Fruit fly (Drosophila melanogaster) whole organism, embryonic: ENCODE results near the gene CG46427.
A peak's percentile ranks its signal among the peaks of the same experiment; 100 is the strongest.

Experiments used
- Blimp-1 ChIP-seq: fragments of 200-800 bp; sonication (Bioruptor generic); optimal IDR thresholded peaks from 3 replicates; lab custom pipeline; 2018; ENCODE audit warnings: missing biosample characterization, missing genetic modification characterization, mild to moderate bottlenecking, moderate library complexity, missing genetic modification reagents
- CG10654 ChIP-seq: fragments of 200-800 bp; sonication (Bioruptor generic); optimal IDR thresholded peaks from 2 replicates; lab custom pipeline; 2016; ENCODE audit warnings: missing biosample characterization, missing genetic modification characterization
- CG12236 ChIP-seq: fragments of 200-800 bp; sonication (Bioruptor generic); optimal IDR thresholded peaks from 2 replicates; lab custom pipeline; 2016; ENCODE audit warnings: missing biosample characterization, missing genetic modification characterization
- CG1233 ChIP-seq: fragments of 200-800 bp; sonication (Bioruptor generic); optimal IDR thresholded peaks from 4 replicates; lab custom pipeline; 2018; ENCODE audit warnings: missing biosample characterization, mild to moderate bottlenecking, missing genetic modification characterization
- CG12391 ChIP-seq: fragments of 200-800 bp; sonication (Bioruptor generic); optimal IDR thresholded peaks from 3 replicates; lab custom pipeline; 2018; ENCODE audit warnings: missing biosample characterization, mild to moderate bottlenecking, missing genetic modification characterization, moderate library complexity
- CG13287 ChIP-seq: fragments of 200-800 bp; sonication (Bioruptor generic); IDR thresholded peaks from 2 replicates; pipeline ENCODE4 v1.3.6; 2022; ENCODE audit warnings: missing biosample characterization, missing genetic modification characterization; ENCODE audit not compliant: partially characterized antibody
- CG14965 ChIP-seq: fragments of 200-800 bp; sonication (Bioruptor generic); optimal IDR thresholded peaks from 2 replicates; lab custom pipeline; 2016; ENCODE audit warnings: missing biosample characterization, missing genetic modification characterization, borderline replicate concordance
- CG15601 ChIP-seq: fragments of 200-800 bp; sonication (Bioruptor generic); optimal IDR thresholded peaks from 3 replicates; lab custom pipeline; 2019; ENCODE audit warnings: missing biosample characterization, mild to moderate bottlenecking, missing genetic modification characterization, moderate library complexity
- CG15696 ChIP-seq: fragments of 200-800 bp; sonication (Bioruptor generic); optimal IDR thresholded peaks from 2 replicates; lab custom pipeline; 2019; ENCODE audit warnings: missing biosample characterization, mild to moderate bottlenecking, missing genetic modification characterization, moderate library complexity
- CG16779 ChIP-seq: fragments of 200-800 bp; sonication (Bioruptor generic); IDR thresholded peaks from 2 replicates; pipeline ENCODE4 v1.3.6; 2022; ENCODE audit warnings: missing biosample characterization, missing genetic modification characterization
- CG17912 ChIP-seq: fragments of 200-800 bp; sonication (Bioruptor generic); optimal IDR thresholded peaks from 2 replicates; lab custom pipeline; 2018; ENCODE audit warnings: missing biosample characterization, mild to moderate bottlenecking, missing genetic modification characterization
- CG2120 ChIP-seq: fragments of 200-800 bp; sonication (Bioruptor generic); optimal IDR thresholded peaks from 3 replicates; lab custom pipeline; 2016; ENCODE audit warnings: missing biosample characterization, missing genetic modification characterization
- CG33213 ChIP-seq: fragments of 200-800 bp; sonication (Bioruptor generic); optimal IDR thresholded peaks from 3 replicates; lab custom pipeline; 2016; ENCODE audit warnings: missing biosample characterization, missing genetic modification characterization
- CG33557 ChIP-seq: fragments of 200-800 bp; sonication (Bioruptor generic); optimal IDR thresholded peaks from 2 replicates; lab custom pipeline; 2019; ENCODE audit warnings: missing biosample characterization, mild to moderate bottlenecking, missing genetic modification characterization, moderate library complexity
- CG3995 ChIP-seq: fragments of 200-800 bp; sonication (Bioruptor generic); optimal IDR thresholded peaks from 3 replicates; lab custom pipeline; 2016; ENCODE audit warnings: missing biosample characterization, missing genetic modification characterization
- CG4854 ChIP-seq: fragments of 200-800 bp; sonication (Bioruptor generic); optimal IDR thresholded peaks from 2 replicates; lab custom pipeline; 2016; ENCODE audit warnings: missing biosample characterization, missing genetic modification characterization, inconsistent platforms
- CG9817 ChIP-seq: fragments of 200-800 bp; sonication (Bioruptor generic); optimal IDR thresholded peaks from 2 replicates; lab custom pipeline; 2018; ENCODE audit warnings: missing biosample characterization, mild to moderate bottlenecking, missing genetic modification characterization, moderate library complexity
- CHES-1-like ChIP-seq: fragments of 200-800 bp; sonication (Bioruptor generic); optimal IDR thresholded peaks from 2 replicates; lab custom pipeline; 2016; ENCODE audit warnings: missing biosample characterization, missing genetic modification characterization
- CkIIα-i1 ChIP-seq: fragments of 200-800 bp; sonication (Bioruptor generic); IDR thresholded peaks from 2 replicates; pipeline ENCODE4 v1.3.6; 2022; ENCODE audit warnings: missing biosample characterization, missing genetic modification characterization
- D19B ChIP-seq: fragments of 200-800 bp; sonication (Bioruptor generic); optimal IDR thresholded peaks from 2 replicates; lab custom pipeline; 2017; ENCODE audit warnings: missing biosample characterization, mild to moderate bottlenecking, missing genetic modification characterization
- Deaf1 ChIP-seq: fragments of 200-800 bp; optimal IDR thresholded peaks from 3 replicates; lab custom pipeline; 2019; ENCODE audit warnings: missing biosample characterization, mild to moderate bottlenecking, missing genetic modification characterization, moderate library complexity
- E2f2 ChIP-seq: fragments of 200-800 bp; sonication (Bioruptor generic); IDR thresholded peaks from 2 replicates; pipeline ENCODE4 v1.3.6; 2022; ENCODE audit warnings: missing biosample characterization, missing genetic modification characterization
- Ets65A ChIP-seq: fragments of 200-800 bp; sonication (Bioruptor generic); peaks from one replicate; lab custom pipeline; 2016; ENCODE audit warnings: missing biosample characterization, missing genetic modification characterization
- Hey ChIP-seq: fragments of 200-800 bp; sonication (Bioruptor generic); optimal IDR thresholded peaks from 3 replicates; lab custom pipeline; 2018; ENCODE audit warnings: missing biosample characterization, mild to moderate bottlenecking, missing genetic modification characterization
- Hr3 ChIP-seq: fragments of 200-800 bp; sonication (Bioruptor generic); optimal IDR thresholded peaks from 3 replicates; lab custom pipeline; 2016; ENCODE audit warnings: missing biosample characterization, missing genetic modification characterization
- Kr ChIP-seq: fragments of 200-800 bp; sonication (Bioruptor generic); optimal IDR thresholded peaks from 2 replicates; lab custom pipeline; 2017; ENCODE audit warnings: missing biosample characterization, mild to moderate bottlenecking, missing genetic modification characterization
- Lpt ChIP-seq: fragments of >200 bp; optimal IDR thresholded peaks from 2 replicates; lab custom pipeline; 2018; ENCODE audit warnings: missing biosample characterization, missing genetic modification characterization
- Myb ChIP-seq: fragments of 200-800 bp; sonication (Bioruptor generic); optimal IDR thresholded peaks from 2 replicates; lab custom pipeline; 2016; ENCODE audit warnings: missing biosample characterization, missing genetic modification characterization
- Oli ChIP-seq: fragments of 200-800 bp; sonication (Bioruptor generic); optimal IDR thresholded peaks from 2 replicates; lab custom pipeline; 2018; ENCODE audit warnings: missing biosample characterization, mild to moderate bottlenecking, missing genetic modification characterization, moderate library complexity
- Opbp ChIP-seq: fragments of 200-800 bp; sonication (Bioruptor generic); IDR thresholded peaks from 3 replicates; pipeline ENCODE4 v1.3.6; 2022; ENCODE audit warnings: missing biosample characterization, missing genetic modification characterization; ENCODE audit not compliant: partially characterized antibody
- Pdp1 ChIP-seq, 2 experiments: fragments of 200-800 bp; sonication (Bioruptor generic); optimal IDR thresholded peaks; 3 replicates each; lab custom pipeline; 2016; ENCODE audit warnings: missing biosample characterization in 2 of 2, missing genetic modification characterization in 2 of 2, mild to moderate bottlenecking in 1 of 2, moderate library complexity in 1 of 2
- Sry-β ChIP-seq: fragments of 200-800 bp; sonication (Bioruptor generic); optimal IDR thresholded peaks from 2 replicates; lab custom pipeline; 2018; ENCODE audit warnings: missing biosample characterization, mild to moderate bottlenecking, missing genetic modification characterization, moderate library complexity
- abd-A ChIP-seq: fragments of 200-800 bp; sonication (Bioruptor generic); optimal IDR thresholded peaks from 3 replicates; lab custom pipeline; 2019; ENCODE audit warnings: missing biosample characterization, mild to moderate bottlenecking, missing genetic modification characterization, moderate library complexity
- dpn ChIP-seq, 2 experiments: fragments of 200-800 bp; sonication (Bioruptor generic); optimal IDR thresholded peaks; 3 replicates each; lab custom pipeline; 2016; ENCODE audit warnings: missing biosample characterization in 2 of 2, missing genetic modification characterization in 2 of 2
- dysf ChIP-seq: fragments of 200-800 bp; sonication (Bioruptor generic); IDR thresholded peaks from 3 replicates; pipeline ENCODE4 v1.3.6; 2022; ENCODE audit warnings: missing biosample characterization, missing genetic modification characterization
- fd102C ChIP-seq: fragments of 200-800 bp; sonication (Bioruptor generic); optimal IDR thresholded peaks from 2 replicates; lab custom pipeline; 2018; ENCODE audit warnings: missing biosample characterization, mild to moderate bottlenecking, missing genetic modification characterization, moderate library complexity
- ftz-f1 ChIP-seq: fragments of 200-800 bp; sonication (Bioruptor generic); optimal IDR thresholded peaks from 2 replicates; lab custom pipeline; 2016; ENCODE audit warnings: missing biosample characterization, missing genetic modification characterization
- fu2 ChIP-seq: fragments of 200-800 bp; sonication (Bioruptor generic); optimal IDR thresholded peaks from 2 replicates; lab custom pipeline; 2016; ENCODE audit warnings: missing biosample characterization, missing genetic modification characterization
- gce ChIP-seq: fragments of 200-800 bp; sonication (Bioruptor generic); IDR thresholded peaks from 3 replicates; pipeline ENCODE4 v1.3.6; 2022; ENCODE audit warnings: missing biosample characterization, missing genetic modification characterization
- jumu ChIP-seq: fragments of 200-800 bp; sonication (Bioruptor generic); optimal IDR thresholded peaks from 3 replicates; lab custom pipeline; 2016; ENCODE audit warnings: missing biosample characterization, missing genetic modification characterization
- mirr ChIP-seq: fragments of 200-800 bp; sonication (Bioruptor generic); optimal IDR thresholded peaks from 3 replicates; lab custom pipeline; 2018; ENCODE audit warnings: missing biosample characterization, mild to moderate bottlenecking, missing genetic modification characterization
- nmo ChIP-seq: fragments of 200-800 bp; sonication (Bioruptor generic); optimal IDR thresholded peaks from 2 replicates; lab custom pipeline; 2018; ENCODE audit warnings: missing biosample characterization, mild to moderate bottlenecking, missing genetic modification characterization, moderate library complexity
- oc ChIP-seq: fragments of 200-800 bp; sonication (Bioruptor generic); optimal IDR thresholded peaks from 2 replicates; lab custom pipeline; 2018; ENCODE audit warnings: missing biosample characterization, mild to moderate bottlenecking, missing genetic modification characterization, moderate library complexity
- onecut ChIP-seq: fragments of 200-800 bp; sonication (Bioruptor generic); IDR thresholded peaks from 2 replicates; pipeline ENCODE4 v1.3.6; 2022; ENCODE audit warnings: missing biosample characterization, missing genetic modification characterization
- pnt ChIP-seq: fragments of 200-800 bp; sonication (Bioruptor generic); optimal IDR thresholded peaks from 3 replicates; lab custom pipeline; 2016; ENCODE audit warnings: missing biosample characterization, missing genetic modification characterization
- pros ChIP-seq: fragments of 200-800 bp; sonication (Bioruptor generic); optimal IDR thresholded peaks from 3 replicates; lab custom pipeline; 2019; ENCODE audit warnings: missing biosample characterization, mild to moderate bottlenecking, missing genetic modification characterization, moderate library complexity
- psq ChIP-seq: fragments of 200-800 bp; sonication (Bioruptor generic); optimal IDR thresholded peaks from 2 replicates; lab custom pipeline; 2017; ENCODE audit warnings: missing biosample characterization, missing genetic modification characterization
- row ChIP-seq: fragments of 200-800 bp; sonication (Bioruptor generic); IDR thresholded peaks from 3 replicates; pipeline ENCODE4 v1.3.6; 2022; ENCODE audit warnings: missing biosample characterization, missing genetic modification characterization
- sima ChIP-seq: fragments of 200-800 bp; sonication (Bioruptor generic); optimal IDR thresholded peaks from 2 replicates; lab custom pipeline; 2016; ENCODE audit warnings: missing biosample characterization, missing genetic modification characterization
- sug ChIP-seq: fragments of 200-800 bp; optimal IDR thresholded peaks from 2 replicates; lab custom pipeline; 2019; ENCODE audit warnings: missing biosample characterization, mild to moderate bottlenecking, missing genetic modification characterization, moderate library complexity
- unpg ChIP-seq: fragments of 200-800 bp; sonication (Bioruptor generic); optimal IDR thresholded peaks from 3 replicates; lab custom pipeline; 2018; ENCODE audit warnings: missing biosample characterization, mild to moderate bottlenecking, missing genetic modification characterization, moderate library complexity

CG46427 gene

DNA sequence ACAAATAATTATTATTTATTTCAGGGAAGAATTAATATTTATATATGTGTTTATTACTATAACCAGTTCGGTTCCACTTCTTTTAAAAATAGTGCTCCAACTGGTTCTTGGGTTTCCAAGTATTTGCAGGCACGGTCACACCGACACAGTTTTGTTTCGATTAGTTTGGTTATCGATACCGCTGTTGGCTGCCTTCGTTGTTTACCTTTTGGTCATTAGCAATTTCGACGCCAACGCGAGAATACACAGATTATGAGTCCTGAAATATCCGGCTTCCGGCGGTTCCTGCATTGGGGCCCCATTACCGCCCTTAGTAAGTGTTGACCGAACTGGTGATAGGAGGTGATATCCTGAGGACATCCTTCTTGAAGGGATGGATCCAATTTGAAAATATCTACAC, 30.8 kb downstream of the CG46427 start, which contains the start of gene CG5196 (continued):
- TF ChIP-seq Kr (GFP tag; lab: Kevin White, UChicago) (no peak), oc (tag; lab: Kevin White, UChicago) (no peak), CG33557 (GFP tag; lab: Kevin White, UChicago) (no peak), fd102C (GFP tag; lab: Kevin White, UChicago) (no peak), fu2 (GFP tag; lab: Kevin White, UChicago) (no peak), row (peak; percentile 74), CHES-1-like (GFP tag; lab: Kevin White, UChicago) (peak; percentile 40), gce (GFP tag; lab: Robert Waterston, UW) (no peak), CG16779 (GFP tag; lab: Robert Waterston, UW) (peak; percentile 45; the same call in 1 of the 2 replicates), ftz-f1 (GFP tag; lab: Kevin White, UChicago) (no peak), pros (GFP tag; lab: Kevin White, UChicago) (no peak), E2f2 (peak; percentile 87), nmo (GFP tag; lab: Kevin White, UChicago) (peak; percentile 31), CG12236 (GFP tag; lab: Kevin White, UChicago) (no peak), Sry-β (GFP tag; lab: Kevin White, UChicago) (peak; percentile 34), psq (GFP tag; lab: Kevin White, UChicago) (no peak), jumu (GFP tag; lab: Kevin White, UChicago) (peak; percentile 5), CG12391 (tag; lab: Kevin White, UChicago) (peak; percentile 35), Opbp (GFP tag; lab: Robert Waterston, UW) (peak; percentile 72), pnt (GFP tag; lab: Kevin White, UChicago) (no peak), CG15601 (tag; lab: Kevin White, UChicago) (no peak), CG1233 (GFP tag; lab: Kevin White, UChicago) (no peak), Oli (tag; lab: Kevin White, UChicago) (no peak), mirr (GFP tag; lab: Kevin White, UChicago) (no peak), abd-A (tag; lab: Kevin White, UChicago) (no peak), Ets65A (no peak), CG15696 (tag; lab: Kevin White, UChicago) (no peak), Hey (tag; lab: Kevin White, UChicago) (no peak), onecut (GFP tag; lab: Robert Waterston, UW) (no peak), sima (GFP tag; lab: Kevin White, UChicago) (no peak), sug (peak; percentile 51), CG33213 (GFP tag; lab: Kevin White, UChicago) (no peak), CG13287 (GFP tag; lab: Robert Waterston, UW) (peak; percentile 84), Hr3 (no peak), CG17912 (GFP tag; lab: Kevin White, UChicago) (no peak), unpg (peak; percentile 12), CG9817 (no peak), CG14965 (GFP tag; lab: Kevin White, UChicago) (no peak), CG2120 (GFP tag; lab: Kevin White, UChicago) (peak; percentile 23), Blimp-1 (GFP tag; lab: Kevin White, UChicago) (no peak), D19B (GFP tag; lab: Kevin White, UChicago) (no peak), CG3995 (peak; percentile 78), CkIIα-i1 (GFP tag; lab: Robert Waterston, UW) (no peak), Pdp1 (GFP tag; optimal IDR thresholded peaks at IDR 0.05; lab: Kevin White, UChicago) (no peak), Deaf1 (no peak), dysf (GFP tag; lab: Robert Waterston, UW) (no peak), Lpt (GFP tag; lab: Kevin White, UChicago) (no peak), CG10654 (GFP tag; lab: Kevin White, UChicago) (no peak), Myb (GFP tag; lab: Kevin White, UChicago) (peak; percentile 15), dpn (GFP tag; optimal IDR thresholded peaks at IDR 0.05; lab: Kevin White, UChicago) (no peak), CG4854 (GFP tag; lab: Kevin White, UChicago) (no peak)
